Fruit fly (Drosophila melanogaster): ENCODE results near the gene Mst27D.

Gene Mst27D

DNA sequence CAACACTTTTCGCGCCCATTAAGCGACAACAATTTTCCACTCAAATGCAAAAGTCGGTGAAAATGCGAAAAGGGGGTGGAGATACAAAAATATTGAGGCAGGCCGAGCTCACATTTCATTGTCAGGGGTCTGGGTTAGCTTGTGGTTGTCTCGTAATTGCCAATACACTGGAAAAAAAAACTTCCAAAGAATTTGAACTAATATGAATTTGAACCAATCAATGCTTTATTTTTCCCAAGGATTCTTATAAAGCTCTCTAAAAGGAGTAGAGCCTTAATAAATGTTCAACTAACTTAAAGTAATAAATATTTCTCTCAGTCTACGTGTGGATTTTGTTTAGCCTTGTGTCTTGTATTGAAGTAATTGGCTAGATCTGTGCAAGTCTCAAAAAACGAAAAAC, 12.4 kb upstream of the Mst27D start (continued):
- TF ChIP-seq Trl (optimal IDR thresholded peaks at IDR 0.05), result no peak
- no peak for TF ChIP-seq Trl (GFP tag; optimal IDR thresholded peaks at IDR 0.05)
- no peak for TF ChIP-seq CG12942 (GFP tag; optimal IDR thresholded peaks at IDR 0.05)
- no peak for TF ChIP-seq CG14014 (GFP tag; IDR thresholded peaks at IDR 0.05)
- no peak for TF ChIP-seq amos (GFP tag; IDR thresholded peaks at IDR 0.05; ENCODE audit: partially characterized antibody)
- TF ChIP-seq fd3F (GFP tag; optimal IDR thresholded peaks at IDR 0.05), result no peak
- TF ChIP-seq HLH54F (GFP tag; optimal IDR thresholded peaks at IDR 0.05), result no peak
- no peak for TF ChIP-seq peb (GFP tag; IDR thresholded peaks at IDR 0.05)
- TF ChIP-seq CG42726 (GFP tag; IDR thresholded peaks at IDR 0.05; ENCODE audit: partially characterized antibody), result no peak
- no peak for TF ChIP-seq CG32767 (GFP tag; IDR thresholded peaks at IDR 0.05)
- TF ChIP-seq Sry-β (GFP tag; optimal IDR thresholded peaks at IDR 0.05), result no peak
- no peak for TF ChIP-seq Poxn (GFP tag; IDR thresholded peaks at IDR 0.05)
- TF ChIP-seq esg (GFP tag; conservative IDR thresholded peaks at IDR 0.05), result no peak
- no peak for TF ChIP-seq eve (GFP tag; optimal IDR thresholded peaks at IDR 0.05)
- no peak for TF ChIP-seq CG3281 (GFP tag; optimal IDR thresholded peaks at IDR 0.05)
- peak; percentile 18; the same call in 1 of the 2 replicates for TF ChIP-seq Ada2b (GFP tag; IDR thresholded peaks at IDR 0.05)
- TF ChIP-seq CG12236 (GFP tag; optimal IDR thresholded peaks at IDR 0.05), result no peak
- no peak for TF ChIP-seq Hmx (GFP tag; optimal IDR thresholded peaks at IDR 0.05)
- TF ChIP-seq Dek (tag; optimal IDR thresholded peaks at IDR 0.05), result no peak
- TF ChIP-seq Gsc (GFP tag; IDR thresholded peaks at IDR 0.05), result no peak
- TF ChIP-seq trh (GFP tag; optimal IDR thresholded peaks at IDR 0.05), result no peak
- peak; percentile 7 for TF ChIP-seq CG13424 (tag; optimal IDR thresholded peaks at IDR 0.05)
- TF ChIP-seq CG3065 (GFP tag; optimal IDR thresholded peaks at IDR 0.05), result no peak
- TF ChIP-seq en (GFP tag; optimal IDR thresholded peaks at IDR 0.05), result no peak
- no peak for TF ChIP-seq CG13123 (GFP tag; optimal IDR thresholded peaks at IDR 0.05)
- TF ChIP-seq row (GFP tag; IDR thresholded peaks at IDR 0.05), result peak; percentile 47; the same call in 2 of the 3 replicates
- TF ChIP-seq Hand (GFP tag; optimal IDR thresholded peaks at IDR 0.05), result no peak
- no peak for TF ChIP-seq CG8765 (GFP tag; IDR thresholded peaks at IDR 0.05)
- no peak for TF ChIP-seq cwo (GFP tag; optimal IDR thresholded peaks at IDR 0.05)
- no peak for TF ChIP-seq CG4328 (GFP tag; optimal IDR thresholded peaks at IDR 0.05)
- TF ChIP-seq Side (GFP tag; optimal IDR thresholded peaks at IDR 0.05), result no peak
- TF ChIP-seq CG14667 (GFP tag; IDR thresholded peaks at IDR 0.05), result no peak
- no peak for TF ChIP-seq Meics (GFP tag; optimal IDR thresholded peaks at IDR 0.05)
- TF ChIP-seq luna (GFP tag; optimal IDR thresholded peaks at IDR 0.05), result no peak
- TF ChIP-seq tna (GFP tag; IDR thresholded peaks at IDR 0.05; ENCODE audit: partially characterized antibody), result no peak
- no peak for TF ChIP-seq CG3726 (GFP tag; IDR thresholded peaks at IDR 0.05)
- no peak for TF ChIP-seq CG8924 (tag; optimal IDR thresholded peaks at IDR 0.05)
- no peak for TF ChIP-seq Nf-YA (GFP tag; IDR thresholded peaks at IDR 0.05)
- TF ChIP-seq caup (GFP tag; optimal IDR thresholded peaks at IDR 0.05; ENCODE audit: severe bottlenecking), result no peak
- TF ChIP-seq bigmax (GFP tag; optimal IDR thresholded peaks at IDR 0.05), result no peak
- TF ChIP-seq jumu (GFP tag; optimal IDR thresholded peaks at IDR 0.05), result no peak
- TF ChIP-seq dmrt11E (tag; optimal IDR thresholded peaks at IDR 0.05), result peak; percentile 45
- TF ChIP-seq Pdp1 (GFP tag; optimal IDR thresholded peaks at IDR 0.05), result peak; percentile 24 to 33
- no peak for TF ChIP-seq org-1 (GFP tag; optimal IDR thresholded peaks at IDR 0.05)
- no peak for TF ChIP-seq gce (GFP tag; IDR thresholded peaks at IDR 0.05)
- no peak for TF ChIP-seq usp (GFP tag; optimal IDR thresholded peaks at IDR 0.05)
- peak; percentile 35 for TF ChIP-seq Med (GFP tag)
- no peak for TF ChIP-seq tll (GFP tag; optimal IDR thresholded peaks at IDR 0.05)
- TF ChIP-seq YL-1 (GFP tag; optimal IDR thresholded peaks at IDR 0.05), result no peak
- no peak for TF ChIP-seq CG10462 (GFP tag; optimal IDR thresholded peaks at IDR 0.05)
- TF ChIP-seq Lpt (GFP tag; optimal IDR thresholded peaks at IDR 0.05), result no peak
- TF ChIP-seq phol (tag; optimal IDR thresholded peaks at IDR 0.05), result peak; percentile 37

All from whole organism, embryonic.